Worm (Caenorhabditis elegans) whole organism, L3 larva: Measurements from ENCODE around the gene nhr-205.
A peak's percentile ranks its signal among the peaks of the same experiment; 100 is the strongest.

Experiments
- ZK546.5 ChIP-seq: sonication (generic microtip); optimal IDR thresholded peaks from 2 replicates; lab custom pipeline; 2017; ENCODE audit warnings: missing biosample characterization, missing genetic modification characterization
- ceh-16 ChIP-seq: sonication (generic microtip); optimal IDR thresholded peaks from 2 replicates; lab custom pipeline; 2017; ENCODE audit warnings: missing biosample characterization, missing genetic modification characterization
- ceh-28 ChIP-seq: fragments of 150-350 bp; optimal IDR thresholded peaks from 2 replicates; lab custom pipeline; 2014; ENCODE audit warnings: missing biosample characterization, missing genetic modification reagents, missing genetic modification characterization
- ceh-82 ChIP-seq: fragments of 150-350 bp; optimal IDR thresholded peaks from 2 replicates; lab custom pipeline; 2014; ENCODE audit warnings: missing biosample characterization, missing genetic modification characterization
- daf-12 ChIP-seq: fragments of 150-350 bp; optimal IDR thresholded peaks from 2 replicates; lab custom pipeline; 2014; ENCODE audit warnings: missing biosample characterization, missing genetic modification reagents, missing genetic modification characterization
- egl-27 ChIP-seq: sonication (generic microtip); optimal IDR thresholded peaks from 4 replicates; lab custom pipeline; 2017; ENCODE audit warnings: missing biosample characterization, missing genetic modification reagents, missing genetic modification characterization
- egl-5 ChIP-seq: fragments of 150-350 bp; optimal IDR thresholded peaks from 2 replicates; lab custom pipeline; 2017; ENCODE audit warnings: missing biosample characterization, missing genetic modification reagents, missing genetic modification characterization, inconsistent platforms
- elt-1 ChIP-seq: fragments of 150-350 bp; optimal IDR thresholded peaks from 2 replicates; lab custom pipeline; 2014; ENCODE audit warnings: missing biosample characterization, missing genetic modification characterization
- elt-3 ChIP-seq, 3 experiments: fragments of 150-350 bp in 1 of 3; sonication (generic microtip) in 2 of 3; optimal IDR thresholded peaks; 2 replicates in 2 of 3; 4 replicates in 1 of 3; lab custom pipeline; 2014 to 2017; ENCODE audit warnings: missing biosample characterization in 3 of 3, missing genetic modification characterization in 3 of 3
- eor-1 ChIP-seq, 2 experiments: fragments of 150-350 bp; optimal IDR thresholded peaks; 2 replicates each; lab custom pipeline; 2014 to 2018; ENCODE audit warnings: missing biosample characterization in 2 of 2, missing genetic modification characterization in 2 of 2
- fkh-10 ChIP-seq: sonication (generic microtip); optimal IDR thresholded peaks from 2 replicates; lab custom pipeline; 2017; ENCODE audit warnings: missing biosample characterization, missing genetic modification reagents, missing genetic modification characterization
- hmg-11 ChIP-seq: sonication (generic microtip); optimal IDR thresholded peaks from 2 replicates; lab custom pipeline; 2016; ENCODE audit warnings: missing genetic modification characterization, missing compliant biosample characterization
- jun-1 ChIP-seq: fragments of 150-350 bp; optimal IDR thresholded peaks from 2 replicates; lab custom pipeline; 2014; ENCODE audit warnings: missing biosample characterization, missing genetic modification reagents, missing genetic modification characterization
- lin-15B ChIP-seq: fragments of 150-350 bp; optimal IDR thresholded peaks from 2 replicates; lab custom pipeline; 2014; ENCODE audit warnings: missing biosample characterization, missing genetic modification characterization
- lsy-12 ChIP-seq: sonication (generic microtip); optimal IDR thresholded peaks from 2 replicates; lab custom pipeline; 2016; ENCODE audit warnings: mild to moderate bottlenecking, missing genetic modification characterization, missing compliant biosample characterization
- mdl-1 ChIP-seq: fragments of 150-350 bp; optimal IDR thresholded peaks from 2 replicates; lab custom pipeline; 2014; ENCODE audit warnings: missing biosample characterization, missing genetic modification characterization
- mml-1 ChIP-seq: fragments of 150-350 bp; sonication (generic microtip); optimal IDR thresholded peaks from 3 replicates; lab custom pipeline; 2014; ENCODE audit warnings: missing biosample characterization, missing genetic modification characterization
- nfya-1 ChIP-seq: sonication (generic microtip); optimal IDR thresholded peaks from 2 replicates; lab custom pipeline; 2017; ENCODE audit warnings: missing genetic modification characterization, mild to moderate bottlenecking, missing compliant biosample characterization, antibody characterized with exemption, moderate library complexity; ENCODE audit not compliant: insufficient read depth
- nhr-11 ChIP-seq: fragments of 150-350 bp; optimal IDR thresholded peaks from 2 replicates; lab custom pipeline; 2014; ENCODE audit warnings: missing biosample characterization, missing genetic modification characterization
- nhr-12 ChIP-seq: fragments of 150-350 bp; optimal IDR thresholded peaks from 2 replicates; lab custom pipeline; 2014; ENCODE audit warnings: missing biosample characterization, missing genetic modification characterization
- nhr-23 ChIP-seq: fragments of 150-350 bp; optimal IDR thresholded peaks from 2 replicates; lab custom pipeline; 2014; ENCODE audit warnings: missing biosample characterization, missing genetic modification reagents, missing genetic modification characterization
- nhr-25 ChIP-seq: sonication (generic microtip); optimal IDR thresholded peaks from 2 replicates; lab custom pipeline; 2017; ENCODE audit warnings: missing biosample characterization, missing genetic modification characterization
- nhr-43 ChIP-seq: sonication (generic microtip); optimal IDR thresholded peaks from 2 replicates; lab custom pipeline; 2016; ENCODE audit warnings: mild to moderate bottlenecking, missing genetic modification characterization, missing compliant biosample characterization; ENCODE audit not compliant: poor library complexity, severe bottlenecking
- nhr-76 ChIP-seq: fragments of 150-350 bp; sonication (generic microtip); optimal IDR thresholded peaks from 5 replicates; lab custom pipeline; 2014; ENCODE audit warnings: missing biosample characterization, missing genetic modification characterization
- pha-4 ChIP-seq: fragments of 150-350 bp; optimal IDR thresholded peaks from 2 replicates; lab custom pipeline; 2014; ENCODE audit warnings: missing biosample characterization, missing genetic modification reagents, missing genetic modification characterization
- sea-2 ChIP-seq: fragments of 150-350 bp; sonication (generic microtip); optimal IDR thresholded peaks from 4 replicates; lab custom pipeline; 2014; ENCODE audit warnings: missing biosample characterization, missing genetic modification reagents, missing genetic modification characterization
- snpc-4 ChIP-seq: fragments of 150-350 bp; optimal IDR thresholded peaks from 2 replicates; lab custom pipeline; 2014; ENCODE audit warnings: missing biosample characterization, missing genetic modification characterization
- tbx-2 ChIP-seq: sonication (generic microtip); optimal IDR thresholded peaks from 2 replicates; lab custom pipeline; 2016; ENCODE audit warnings: mild to moderate bottlenecking, missing genetic modification characterization, missing compliant biosample characterization
- unc-39 ChIP-seq: sonication (generic microtip); optimal IDR thresholded peaks from 4 replicates; lab custom pipeline; 2017; ENCODE audit warnings: missing biosample characterization, missing genetic modification characterization
- ztf-4 ChIP-seq: fragments of 150-350 bp; optimal IDR thresholded peaks from 2 replicates; lab custom pipeline; 2014; ENCODE audit warnings: missing biosample characterization, missing genetic modification characterization

The nhr-205 gene

DNA sequence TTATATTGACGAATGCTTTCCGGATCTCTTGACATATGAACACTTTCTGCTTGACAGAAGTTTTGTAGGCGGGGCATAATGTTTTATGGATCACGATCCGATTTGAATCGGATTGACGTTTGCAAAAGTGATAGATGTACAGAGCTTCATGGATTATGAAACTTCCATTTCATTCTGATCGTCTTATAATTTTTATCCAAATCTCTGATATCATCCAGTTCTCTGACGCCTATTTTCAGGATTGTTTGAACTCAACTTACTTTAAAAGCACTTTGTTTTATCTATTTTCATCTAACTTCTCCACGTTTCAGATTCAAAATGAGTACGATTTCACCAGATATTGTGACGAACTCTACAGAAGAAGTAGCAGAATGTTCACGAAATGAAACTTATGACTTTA lies 14.8 kb downstream of the nhr-205 start, which contains the start of gene npr-39:
TSS of gene npr-39 (plus strand) at position 301 of the 400 bp plus-strand sequence.
- no peak for TF ChIP-seq fkh-10 (GFP tag; lab: Kevin White, UChicago)
- TF ChIP-seq nhr-43 = no peak
- peak; percentile 43 for TF ChIP-seq nhr-76 (tag; lab: Kevin White, UChicago)

DNA sequence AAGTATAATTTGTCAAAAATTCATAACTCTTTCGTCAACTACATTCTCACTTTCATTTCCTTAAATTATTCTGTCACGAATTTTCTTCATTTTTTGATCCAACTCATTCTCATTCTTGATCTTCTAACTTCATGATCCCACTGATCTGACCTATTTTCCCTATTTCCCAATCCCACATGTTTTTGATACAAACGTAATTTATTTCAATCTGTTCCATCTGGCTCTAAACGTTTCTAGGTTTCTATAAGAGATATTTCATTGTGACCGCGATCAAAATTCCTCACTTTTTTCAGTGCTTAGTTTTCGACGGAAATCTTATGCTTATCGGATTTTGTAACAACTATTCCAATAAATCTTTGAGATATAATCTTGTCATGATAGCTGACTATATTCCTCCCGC lies 15.9 kb downstream of the nhr-205 start:
- TF ChIP-seq unc-39 (tag; lab: Kevin White, UChicago) = no peak
- no peak for TF ChIP-seq nhr-23 (tag; lab: Kevin White, UChicago)
- no peak for TF ChIP-seq jun-1 (tag; lab: Kevin White, UChicago)
- TF ChIP-seq nhr-76 (tag; lab: Kevin White, UChicago) = no peak
- TF ChIP-seq egl-5 (tag; lab: Kevin White, UChicago) = no peak
- TF ChIP-seq nhr-25 (tag; lab: Kevin White, UChicago) = no peak
- no peak for TF ChIP-seq fkh-10 (GFP tag; lab: Kevin White, UChicago)
- TF ChIP-seq lin-15B (tag; lab: Kevin White, UChicago) = no peak
- no peak for TF ChIP-seq tbx-2 (tag; lab: Kevin White, UChicago)
- TF ChIP-seq nhr-11 = no peak
- no peak for TF ChIP-seq sea-2
- no peak for TF ChIP-seq ceh-16
- no peak for TF ChIP-seq ceh-28 (tag; lab: Kevin White, UChicago)
- no peak for TF ChIP-seq eor-1 (tag; optimal IDR thresholded peaks at IDR 0.05; lab: Kevin White, UChicago)
- no peak for TF ChIP-seq lsy-12
- no peak for TF ChIP-seq mml-1 (tag; lab: Kevin White, UChicago)
- TF ChIP-seq elt-3 (tag; optimal IDR thresholded peaks at IDR 0.05; lab: Kevin White, UChicago) = no peak
- no peak for TF ChIP-seq ceh-82 (tag; lab: Kevin White, UChicago)
- no peak for TF ChIP-seq snpc-4 (tag; lab: Kevin White, UChicago)
- TF ChIP-seq elt-1 (tag; lab: Kevin White, UChicago) = no peak

DNA sequence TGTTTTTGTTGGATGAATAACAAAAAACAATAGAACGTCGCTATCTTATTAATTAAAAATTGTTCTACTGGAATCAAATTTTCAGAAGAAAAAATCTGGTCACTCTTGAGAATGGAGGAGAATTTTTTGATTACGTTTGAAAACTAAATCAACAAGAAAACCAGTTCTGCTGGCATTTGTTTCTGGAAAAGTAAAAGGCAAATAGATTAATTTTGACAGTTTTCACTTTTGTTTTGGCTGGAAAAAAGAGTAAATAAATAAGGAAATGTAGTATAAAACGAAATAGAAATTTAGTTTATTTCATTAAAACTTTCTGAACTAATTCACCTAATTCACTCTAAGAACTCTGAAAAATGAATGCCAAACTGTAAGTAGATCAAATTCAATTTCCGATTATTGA lies 17.4 kb downstream of the nhr-205 start, which contains the start of gene fipr-13:
TSS of gene fipr-13 (plus strand) at position 301 of the 400 bp plus-strand sequence.
- TF ChIP-seq lin-15B (tag; lab: Kevin White, UChicago) = no peak

DNA sequence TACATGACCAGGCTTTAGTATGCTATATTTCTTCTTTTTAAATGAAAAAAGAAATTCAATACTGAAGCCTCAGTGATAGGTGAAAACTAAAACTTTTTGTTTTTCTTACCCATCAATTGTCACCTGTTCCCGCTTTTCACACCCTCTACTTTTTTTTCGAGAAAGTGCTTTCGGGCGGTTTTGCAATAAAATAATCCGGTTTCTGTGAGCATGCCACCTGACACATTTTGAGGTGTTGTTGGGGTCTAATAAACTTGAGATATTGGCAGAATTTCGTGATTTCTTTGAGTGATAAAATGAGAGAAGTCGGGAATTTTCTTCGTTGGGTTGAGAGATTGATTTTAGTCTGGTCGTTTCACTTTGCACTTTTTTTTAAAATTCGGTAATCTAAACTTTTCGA lies 21.5 kb downstream of the nhr-205 start:
- TF ChIP-seq mdl-1 (no peak), nhr-76 (tag; lab: Kevin White, UChicago) (peak; percentile 61), nfya-1 (tag; lab: Kevin White, UChicago) (peak; percentile 7)

DNA sequence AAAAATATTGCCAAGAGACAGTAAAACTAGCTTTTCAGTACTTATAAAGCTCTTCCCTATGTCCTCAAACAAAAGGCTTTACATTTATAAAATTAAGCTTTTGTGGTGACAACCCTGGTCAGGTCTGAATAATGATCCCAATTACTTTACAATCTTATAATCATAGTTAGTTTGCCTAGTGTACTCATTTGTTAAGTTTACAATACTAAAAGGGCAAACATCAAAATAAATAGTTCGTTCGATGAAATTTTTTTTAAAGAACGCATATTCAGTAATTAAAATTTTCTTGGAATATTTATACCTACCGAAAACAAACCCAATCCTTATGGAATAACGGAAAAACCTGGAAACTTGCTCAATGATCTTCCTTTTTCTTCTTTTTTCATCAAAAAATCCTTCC lies 22.8 kb downstream of the nhr-205 start:
- TF ChIP-seq nhr-25 (tag; lab: Kevin White, UChicago) (no peak), nhr-76 (tag; lab: Kevin White, UChicago) (peak; percentile 59)
- TF ChIP-seq, all 47 proteins: peak for 1

DNA sequence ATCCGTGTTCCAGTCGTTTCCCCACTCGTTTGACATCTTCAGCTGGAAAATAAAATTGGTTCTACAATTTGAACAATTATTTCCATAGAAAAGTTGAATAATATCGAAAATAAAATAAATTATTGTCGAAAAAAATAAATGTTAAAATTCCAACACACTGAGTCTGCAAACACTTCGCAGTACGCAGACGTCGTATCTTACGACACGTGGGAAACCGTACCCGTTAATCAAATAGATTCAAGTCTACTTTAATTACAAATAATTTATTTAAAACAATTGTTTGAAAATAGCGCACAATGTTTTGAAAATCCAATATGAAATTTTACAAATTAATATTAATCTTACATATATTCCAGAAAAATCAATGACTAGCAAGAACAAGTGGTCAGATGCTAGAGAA lies 26.7 kb downstream of the nhr-205 start, which contains the start of gene yif-1:
TSS of gene yif-1 (minus strand) at position 42 of the 400 bp plus-strand sequence.
- TF ChIP-seq nhr-23 (tag; lab: Kevin White, UChicago) (no peak), pha-4 (tag; lab: Kevin White, UChicago) (peak; percentile 34), hmg-11 (no peak), nhr-12 (no peak), ceh-28 (tag; lab: Kevin White, UChicago) (no peak), nhr-76 (tag; lab: Kevin White, UChicago) (peak; percentile 1), ztf-4 (no peak), ceh-16 (no peak), nfya-1 (tag; lab: Kevin White, UChicago) (peak; percentile 44)

DNA sequence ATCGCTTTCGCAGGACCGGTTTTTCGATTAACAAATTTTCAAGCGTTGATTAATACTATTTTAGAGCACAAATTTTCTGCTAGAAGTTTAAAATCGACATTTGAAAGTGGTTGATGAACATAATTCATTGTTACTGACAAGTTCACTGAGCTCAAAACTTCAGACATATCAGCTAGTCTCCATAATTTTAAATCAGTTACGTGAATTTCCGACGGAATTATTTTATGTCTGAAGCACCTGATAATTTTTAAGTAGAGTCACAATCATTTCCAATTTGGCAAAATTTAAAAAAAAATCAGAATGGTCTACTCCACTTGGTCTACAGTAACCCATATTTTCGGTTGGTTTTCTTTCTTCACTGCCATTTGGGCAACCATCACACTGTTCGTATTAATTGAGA lies 29.7 kb downstream of the nhr-205 start, which contains the start of gene str-118:
TSS of gene str-118 (plus strand) at position 301 of the 400 bp plus-strand sequence.
- TF ChIP-seq nhr-76 (tag; lab: Kevin White, UChicago) (no peak), ceh-28 (tag; lab: Kevin White, UChicago) (no peak), nhr-43 (no peak), unc-39 (tag; lab: Kevin White, UChicago) (no peak), daf-12 (tag; lab: Kevin White, UChicago) (no peak), hmg-11 (no peak), mdl-1 (no peak), ZK546.5 (tag; lab: Kevin White, UChicago) (no peak), lin-15B (tag; lab: Kevin White, UChicago) (no peak), nhr-12 (no peak), nhr-11 (no peak), nhr-25 (tag; lab: Kevin White, UChicago) (no peak), egl-27 (tag; lab: Kevin White, UChicago) (no peak), lsy-12 (no peak)
